Worm (Caenorhabditis elegans) whole organism, young adult: Measurements from ENCODE around the gene C16C8.16.

ENCODE experiments used
- K11D2.4 ChIP-seq: fragments of 200-800 bp; sonication (Bioruptor generic); IDR thresholded peaks from 2 replicates; pipeline ENCODE4 v1.3.6; 2022; ENCODE audit warnings: missing genetic modification reagents, missing genetic modification characterization, missing compliant biosample characterization
- K12H6.12 ChIP-seq: fragments of 200-800 bp; sonication (Bioruptor generic); optimal IDR thresholded peaks from 2 replicates; lab custom pipeline; 2018; ENCODE audit warnings: mild to moderate bottlenecking, missing genetic modification characterization, missing compliant biosample characterization
- Y53G8AR.9 ChIP-seq: fragments of 200-800 bp; sonication (Bioruptor generic); conservative IDR thresholded peaks from 2 replicates; pipeline ENCODE4 v1.3.6; 2022; ENCODE audit warnings: missing genetic modification reagents, missing genetic modification characterization, missing compliant biosample characterization
- ceh-27 ChIP-seq: fragments of 200-800 bp; sonication (Bioruptor generic); optimal IDR thresholded peaks from 2 replicates; lab custom pipeline; 2018; ENCODE audit warnings: mild to moderate bottlenecking, missing genetic modification characterization, moderate library complexity, missing compliant biosample characterization
- hmg-1.2 ChIP-seq: fragments of 200-800 bp; sonication (Bioruptor generic); IDR thresholded peaks from 2 replicates; pipeline ENCODE4 v1.3.6; 2022; ENCODE audit warnings: missing genetic modification reagents, missing genetic modification characterization, missing compliant biosample characterization
- hmg-20 ChIP-seq: fragments of 200-800 bp; sonication (Bioruptor generic); IDR thresholded peaks from 2 replicates; pipeline ENCODE4 v1.3.6; 2022; ENCODE audit warnings: missing genetic modification reagents, missing genetic modification characterization, missing compliant biosample characterization
- lag-1 ChIP-seq: fragments of 200-800 bp; sonication (Bioruptor generic); IDR thresholded peaks from 2 replicates; pipeline ENCODE4 v1.3.6; 2022; ENCODE audit warnings: missing genetic modification reagents, missing genetic modification characterization, missing compliant biosample characterization
- let-607 ChIP-seq, 2 experiments: fragments of 200-800 bp in 1 of 2; sonication (Bioruptor generic) in 1 of 2; sonication (generic microtip) in 1 of 2; optimal IDR thresholded peaks; 2 replicates each; lab custom pipeline; 2016 to 2018; ENCODE audit warnings: mild to moderate bottlenecking in 2 of 2, missing compliant biosample characterization in 2 of 2, missing genetic modification characterization in 2 of 2, moderate library complexity in 2 of 2, missing genotype in 1 of 2
- nfya-1 ChIP-seq: sonication (generic microtip); optimal IDR thresholded peaks from 2 replicates; lab custom pipeline; 2017; ENCODE audit warnings: antibody characterized with exemption, missing compliant biosample characterization, missing genetic modification characterization, borderline replicate concordance; ENCODE audit not compliant: insufficient read depth
- pha-4 ChIP-seq: fragments of 150-350 bp; sonication (generic microtip); optimal IDR thresholded peaks from 2 replicates; lab custom pipeline; 2014; ENCODE audit warnings: missing biosample characterization, missing genetic modification reagents, missing genetic modification characterization
- rcor-1 ChIP-seq: fragments of 200-800 bp; sonication (Bioruptor generic); IDR thresholded peaks from 2 replicates; pipeline ENCODE4 v1.3.6; 2022; ENCODE audit warnings: missing genetic modification reagents, missing genetic modification characterization, missing compliant biosample characterization
- snpc-4 ChIP-seq, 5 experiments: fragments of 150-350 bp in 1 of 5; sonication (generic microtip) in 4 of 5; optimal IDR thresholded peaks; 2 replicates each; lab custom pipeline; 2014 to 2018; ENCODE audit warnings: missing genetic modification characterization in 5 of 5, missing biosample characterization in 3 of 5, antibody characterized with exemption in 2 of 5, mild to moderate bottlenecking in 2 of 5, missing compliant biosample characterization in 2 of 5, missing genotype in 2 of 5, moderate library complexity in 2 of 5, missing genetic modification reagents in 1 of 5
- unc-130 ChIP-seq: sonication (generic microtip); optimal IDR thresholded peaks from 2 replicates; lab custom pipeline; 2016; ENCODE audit warnings: missing genetic modification reagents, missing genetic modification characterization, missing compliant biosample characterization
- ztf-22 ChIP-seq: fragments of 200-800 bp; sonication (Bioruptor generic); optimal IDR thresholded peaks from 2 replicates; lab custom pipeline; 2018; ENCODE audit warnings: mild to moderate bottlenecking, missing genetic modification characterization, moderate library complexity, missing compliant biosample characterization

ce11 chrII:3439244-3439698 lies 6.3 kb upstream of the C16C8.16 start:
- TF ChIP-seq K12H6.12 (tag; lab: Kevin White, UChicago): peak; percentile 44
- TF ChIP-seq hmg-20 (GFP tag; lab: Robert Waterston, UW): peak; percentile 63; the same call in 1 of the 2 replicates
- no peak for TF ChIP-seq nfya-1 (tag; lab: Kevin White, UChicago)
- no peak for TF ChIP-seq ztf-22 (GFP tag; lab: Kevin White, UChicago)
- peak; percentile 73; the same call in 1 of the 2 replicates for TF ChIP-seq Y53G8AR.9
- peak; percentile 48 for TF ChIP-seq ceh-27 (GFP tag; lab: Kevin White, UChicago)
- no peak for TF ChIP-seq lag-1 (GFP tag; lab: Robert Waterston, UW)
- TF ChIP-seq snpc-4 (GFP tag; optimal IDR thresholded peaks at IDR 0.05; lab: Kevin White, UChicago): peak; percentile 58
- peak in 3 of 4 experiments; percentile 47 to 66 (median 60) for TF ChIP-seq snpc-4 (tag; optimal IDR thresholded peaks at IDR 0.05; lab: Kevin White, UChicago)
- peak; percentile 43; the same call in 1 of the 2 replicates for TF ChIP-seq rcor-1
- TF ChIP-seq let-607 (tag; optimal IDR thresholded peaks at IDR 0.05; lab: Kevin White, UChicago): peak; percentile 25 to 54
- no peak for TF ChIP-seq K11D2.4
- no peak for TF ChIP-seq pha-4 (tag; lab: Kevin White, UChicago)
- peak; percentile 74 for TF ChIP-seq hmg-1.2 (GFP tag; lab: Robert Waterston, UW)
- TF ChIP-seq unc-130 (GFP tag; lab: Kevin White, UChicago): peak; percentile 19
